Worm (Caenorhabditis elegans): Measurements from ENCODE around the gene F43D2.3.

Gene F43D2.3

DNA sequence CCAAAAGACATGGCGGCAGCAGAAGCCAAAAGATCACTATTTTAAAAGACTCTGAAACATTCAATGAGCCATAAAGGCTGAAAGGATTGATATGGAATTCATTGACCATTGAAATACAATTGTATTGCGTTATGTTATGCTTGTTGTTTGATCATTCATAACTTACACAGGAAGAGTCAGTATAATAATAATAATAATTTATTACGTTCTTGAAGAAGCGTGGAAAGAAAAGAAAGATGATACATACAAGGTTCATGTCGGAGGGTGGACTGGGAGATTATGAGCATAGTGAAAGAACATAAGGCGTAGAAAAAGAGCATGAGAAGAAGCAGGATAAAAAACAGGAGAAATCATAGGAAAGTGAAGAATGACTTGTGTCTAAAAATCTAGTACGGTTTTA is 8.4 kb downstream of the F43D2.3 start, which contains the start of gene F43D2.7:
F43D2.7 (minus strand) TSS at position 101 of the 400 bp plus-strand sequence.
- TF ChIP-seq repo-1 (tag; optimal IDR thresholded peaks at IDR 0.05), result no peak
- no peak for TF ChIP-seq mcd-1 (GFP tag; IDR thresholded peaks at IDR 0.05)
- no peak for TF ChIP-seq egrh-3 (GFP tag; IDR thresholded peaks at IDR 0.05)
- TF ChIP-seq ztf-22 (GFP tag; optimal IDR thresholded peaks at IDR 0.05), result no peak
- TF ChIP-seq madf-6 (GFP tag; IDR thresholded peaks at IDR 0.05), result no peak
- no peak for TF ChIP-seq him-1 (tag; optimal IDR thresholded peaks at IDR 0.05)
- TF ChIP-seq D2030.7 (GFP tag; IDR thresholded peaks at IDR 0.05), result no peak

DNA sequence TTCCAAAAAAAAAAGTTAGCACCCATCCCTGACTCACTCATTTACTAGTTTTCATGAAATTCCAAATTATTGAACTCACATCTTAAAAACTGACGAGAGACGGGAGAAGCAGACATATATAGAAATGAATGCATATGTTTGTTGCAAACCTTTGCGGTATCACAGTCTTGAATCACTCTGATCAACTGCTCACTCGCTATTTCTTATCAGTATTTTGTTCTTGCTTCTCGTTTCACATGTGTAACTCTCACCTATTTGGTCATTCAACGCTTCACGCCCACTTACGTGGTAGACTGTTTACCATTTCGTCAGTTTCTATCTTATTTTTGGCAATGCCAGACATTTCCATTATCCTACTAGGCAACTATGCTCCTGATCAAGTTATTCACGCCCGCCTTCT is 9.1 kb downstream of the F43D2.3 start, which contains the start of gene C54G10.1:
C54G10.1 (plus strand) TSS at position 333 of the 400 bp plus-strand sequence.
- TF ChIP-seq cebp-1 (GFP tag; IDR thresholded peaks at IDR 0.05) (0 out of 2 replicates have a peak, but pooled peaks have one; percentile 13), cebp-1 (tag; optimal IDR thresholded peaks at IDR 0.05) (peak; percentile 18), pbrm-1 (GFP tag; IDR thresholded peaks at IDR 0.05) (no peak), lin-35 (GFP tag; optimal IDR thresholded peaks at IDR 0.05) (no peak), Y53G8AR.9 (GFP tag; conservative IDR thresholded peaks at IDR 0.05) (no peak), ztf-18 (tag; optimal IDR thresholded peaks at IDR 0.05) (no peak), nhr-80 (tag; optimal IDR thresholded peaks at IDR 0.05) (peak; percentile 89), B0336.3 (GFP tag; IDR thresholded peaks at IDR 0.05) (no peak), attf-5 (GFP tag; optimal IDR thresholded peaks at IDR 0.05) (no peak), tbp1 (GFP tag; optimal IDR thresholded peaks at IDR 0.05) (no peak)

DNA sequence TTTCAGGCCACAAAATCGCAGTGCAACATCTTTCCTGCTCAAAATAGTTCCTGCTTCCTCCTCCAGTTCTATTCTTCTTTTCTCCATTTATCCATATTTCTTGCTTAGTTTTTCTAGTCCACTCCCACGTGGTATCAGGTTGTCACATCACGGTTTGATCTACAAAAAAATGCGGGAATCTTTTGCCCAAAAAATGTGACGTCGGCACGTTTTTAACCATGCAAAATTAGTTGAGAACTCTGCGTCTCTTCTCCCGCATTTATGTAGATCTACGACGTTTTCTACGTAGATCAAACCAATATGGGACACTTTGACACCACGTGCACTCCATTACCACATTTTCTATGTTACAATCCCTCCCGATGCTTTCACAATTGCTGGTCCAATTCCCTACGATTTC is 10.3 kb downstream of the F43D2.3 start:
- TF ChIP-seq xnd-1 (tag; optimal IDR thresholded peaks at IDR 0.05), result peak; percentile 21
- 0 out of 2 replicates have a peak, but pooled peaks have one; percentile 28 for TF ChIP-seq F33H1.4 (GFP tag; IDR thresholded peaks at IDR 0.05)
- no peak for TF ChIP-seq attf-6 (GFP tag; IDR thresholded peaks at IDR 0.05)
- no peak for TF ChIP-seq cebp-2 (GFP tag; IDR thresholded peaks at IDR 0.05)
- peak; percentile 78 for TF ChIP-seq madf-6 (GFP tag; IDR thresholded peaks at IDR 0.05)
- TF ChIP-seq hmg-1.2 (GFP tag; IDR thresholded peaks at IDR 0.05), result 0 out of 2 replicates have a peak, but pooled peaks have one; percentile 17
- peak; percentile 45 for TF ChIP-seq efl-1 (GFP tag; optimal IDR thresholded peaks at IDR 0.05)
- peak; percentile 54; the same call in 1 of the 2 replicates for TF ChIP-seq madf-8 (GFP tag; conservative IDR thresholded peaks at IDR 0.05)
- no peak for TF ChIP-seq mel-28 (tag; optimal IDR thresholded peaks at IDR 0.05; ENCODE audit: borderline replicate concordance)

DNA sequence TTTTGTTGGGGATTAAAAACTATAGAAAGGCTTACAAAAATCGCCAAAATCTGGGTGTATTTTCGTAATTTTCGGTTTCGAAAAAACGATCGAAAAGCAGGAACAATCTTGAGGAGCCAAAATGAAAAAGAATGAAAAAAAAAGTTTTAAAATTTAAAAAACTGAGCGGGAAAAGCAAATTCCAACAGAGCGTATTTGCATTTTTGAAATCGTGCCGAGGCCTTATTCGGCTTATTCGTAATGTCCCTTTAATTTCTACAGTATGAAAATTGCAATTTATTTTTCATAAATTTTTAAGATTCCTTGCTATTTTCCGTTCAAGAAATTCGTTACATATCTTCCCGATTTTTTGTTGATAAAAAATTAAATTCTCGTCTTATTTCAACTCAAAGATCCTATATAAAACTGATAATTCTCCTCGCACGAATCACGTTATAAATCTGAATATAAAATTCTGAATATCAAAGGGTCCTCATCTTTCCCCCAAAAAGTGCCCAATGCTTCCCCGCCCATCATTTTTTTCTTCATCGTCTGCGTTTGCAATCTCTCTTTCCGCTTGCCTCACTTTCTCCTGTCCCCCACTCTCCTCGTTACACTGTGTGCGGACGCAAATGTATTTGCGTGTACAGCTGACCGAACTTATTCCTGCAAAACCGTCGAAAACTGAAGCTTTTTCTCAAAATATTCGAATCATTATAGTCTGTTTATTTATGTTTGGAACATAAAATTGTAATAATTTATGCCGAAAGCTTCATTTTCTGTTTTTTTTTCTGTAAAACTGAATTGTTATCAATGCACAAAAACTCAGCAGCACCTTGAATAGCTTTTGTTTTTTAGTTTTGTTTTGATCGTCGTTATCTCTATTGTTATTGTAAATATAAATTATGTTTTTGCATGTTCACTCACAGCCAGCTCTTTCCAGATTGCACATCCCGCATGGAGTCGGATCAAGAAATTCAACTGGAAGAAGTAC is 14.4 kb downstream of the F43D2.3 start, which contains the start of the genes rfc-1 and pmp-3:
rfc-1 (minus strand) TSS at position 163 of the 973 bp plus-strand sequence.
pmp-3 (plus strand) TSS at position 923 of the 973 bp plus-strand sequence.
- TF ChIP-seq him-1 (tag; optimal IDR thresholded peaks at IDR 0.05) (peak; percentile 25), nhr-120 (GFP tag; IDR thresholded peaks at IDR 0.05) (no peak), hlh-12 (tag; optimal IDR thresholded peaks at IDR 0.05) (no peak), F49E8.2 (tag; optimal IDR thresholded peaks at IDR 0.05; ENCODE audit: insufficient read depth) (peak; percentile 69), lsl-1 (GFP tag; optimal IDR thresholded peaks at IDR 0.05) (peak; percentile 87), dox-1 (GFP tag; IDR thresholded peaks at IDR 0.05) (peak; percentile 23; the same call in 1 of the 2 replicates), snpc-4 (GFP tag; optimal IDR thresholded peaks at IDR 0.05) (no peak), snpc-4 (tag; optimal IDR thresholded peaks at IDR 0.05) (peak in 3 of 4 experiments; percentile 41 to 59 (median 44)), efl-1 (GFP tag; optimal IDR thresholded peaks at IDR 0.05) (peak; percentile 92), mxl-1 (tag; optimal IDR thresholded peaks at IDR 0.05) (no peak), madf-6 (GFP tag; IDR thresholded peaks at IDR 0.05) (peak; percentile 88), lin-35 (GFP tag; optimal IDR thresholded peaks at IDR 0.05) (peak in 1 of 3 experiments; percentile 34), madf-8 (GFP tag; conservative IDR thresholded peaks at IDR 0.05) (peak; percentile 78), ztf-26 (tag; optimal IDR thresholded peaks at IDR 0.05) (no peak), snpc-1.1 (tag; optimal IDR thresholded peaks at IDR 0.05; ENCODE audit: insufficient read depth) (peak; percentile 56), F33H1.4 (GFP tag; IDR thresholded peaks at IDR 0.05) (peak; percentile 88), mcd-1 (GFP tag; IDR thresholded peaks at IDR 0.05) (peak; percentile 81), snpc-1.3 (tag; optimal IDR thresholded peaks at IDR 0.05; ENCODE audit: insufficient read depth) (peak; percentile 58), ztf-3 (GFP tag; optimal IDR thresholded peaks at IDR 0.05) (no peak), xnd-1 (tag; optimal IDR thresholded peaks at IDR 0.05) (peak; percentile 66), lin-54 (GFP tag; optimal IDR thresholded peaks at IDR 0.05) (peak; percentile 75), F23B12.7 (tag; optimal IDR thresholded peaks at IDR 0.05; ENCODE audit: insufficient read depth) (peak; percentile 61), D2030.7 (GFP tag; IDR thresholded peaks at IDR 0.05) (peak; percentile 74; the same call in 1 of the 2 replicates)
